Worm (Caenorhabditis elegans) whole organism, mixed stage, embryonic: ENCODE results near the gene clec-204.

Experiments
- M03D4.4 ChIP-seq: sonication (generic microtip); optimal IDR thresholded peaks from 2 replicates; lab custom pipeline; 2017; ENCODE audit warnings: mild to moderate bottlenecking, missing genetic modification characterization, missing compliant biosample characterization
- blmp-1 ChIP-seq: fragments of 150-350 bp; optimal IDR thresholded peaks from 2 replicates; lab custom pipeline; 2014; ENCODE audit warnings: missing biosample characterization, missing genetic modification characterization
- ceh-39 ChIP-seq: fragments of 150-350 bp; optimal IDR thresholded peaks from 2 replicates; lab custom pipeline; 2014; ENCODE audit warnings: missing biosample characterization, missing genetic modification characterization
- ceh-43 ChIP-seq: fragments of 200-800 bp; sonication (Bioruptor generic); optimal IDR thresholded peaks from 2 replicates; lab custom pipeline; 2018; ENCODE audit warnings: mild to moderate bottlenecking, missing genetic modification characterization, moderate library complexity, missing compliant biosample characterization
- ceh-83 ChIP-seq: fragments of 200-800 bp; sonication (Bioruptor generic); optimal IDR thresholded peaks from 2 replicates; lab custom pipeline; 2018; ENCODE audit warnings: mild to moderate bottlenecking, missing genetic modification characterization, missing compliant biosample characterization
- ces-1 ChIP-seq: fragments of 150-350 bp; optimal IDR thresholded peaks from 2 replicates; lab custom pipeline; 2014; ENCODE audit warnings: missing biosample characterization, missing genetic modification reagents, missing genetic modification characterization
- cnd-1 ChIP-seq: fragments of 200-800 bp; sonication (Bioruptor generic); optimal IDR thresholded peaks from 2 replicates; lab custom pipeline; 2018; ENCODE audit warnings: mild to moderate bottlenecking, missing genetic modification characterization, missing compliant biosample characterization
- drap-1 ChIP-seq: fragments of 200-800 bp; sonication (Bioruptor generic); optimal IDR thresholded peaks from 3 replicates; lab custom pipeline; 2018; ENCODE audit warnings: mild to moderate bottlenecking, missing genetic modification characterization, missing compliant biosample characterization
- elt-1 ChIP-seq: sonication (generic microtip); optimal IDR thresholded peaks from 2 replicates; lab custom pipeline; 2017; ENCODE audit warnings: missing genetic modification characterization, mild to moderate bottlenecking, missing compliant biosample characterization, antibody characterized with exemption, moderate library complexity, borderline replicate concordance; ENCODE audit not compliant: insufficient read depth
- elt-3 ChIP-seq: fragments of 150-350 bp; optimal IDR thresholded peaks from 2 replicates; lab custom pipeline; 2014; ENCODE audit warnings: missing biosample characterization, missing genetic modification characterization
- flh-1 ChIP-seq: fragments of 200-800 bp; sonication (Bioruptor generic); optimal IDR thresholded peaks from 2 replicates; lab custom pipeline; 2018; ENCODE audit warnings: mild to moderate bottlenecking, missing genetic modification characterization, moderate library complexity, missing compliant biosample characterization
- ham-2 ChIP-seq: fragments of 200-800 bp; sonication (Bioruptor generic); optimal IDR thresholded peaks from 2 replicates; lab custom pipeline; 2018; ENCODE audit warnings: mild to moderate bottlenecking, missing genetic modification characterization, missing compliant biosample characterization
- hlh-1 ChIP-seq: fragments of 150-350 bp; optimal IDR thresholded peaks from 2 replicates; lab custom pipeline; 2014; ENCODE audit warnings: missing biosample characterization, missing genetic modification reagents, missing genetic modification characterization
- lin-13 ChIP-seq: fragments of 150-350 bp; optimal IDR thresholded peaks from 2 replicates; lab custom pipeline; 2014; ENCODE audit warnings: missing biosample characterization, missing genetic modification characterization
- lin-32 ChIP-seq: fragments of 200-800 bp; sonication (Bioruptor generic); optimal IDR thresholded peaks from 2 replicates; lab custom pipeline; 2018; ENCODE audit warnings: mild to moderate bottlenecking, missing genetic modification characterization, missing compliant biosample characterization
- lsy-2 ChIP-seq: fragments of 150-350 bp; optimal IDR thresholded peaks from 2 replicates; lab custom pipeline; 2014; ENCODE audit warnings: missing biosample characterization, missing genetic modification characterization
- mab-5 ChIP-seq: fragments of 150-350 bp; optimal IDR thresholded peaks from 2 replicates; lab custom pipeline; 2014; ENCODE audit warnings: missing biosample characterization, missing genetic modification characterization
- mep-1 ChIP-seq: fragments of 150-350 bp; optimal IDR thresholded peaks from 2 replicates; lab custom pipeline; 2017; ENCODE audit warnings: missing biosample characterization, missing genetic modification reagents, missing genetic modification characterization, inconsistent platforms
- mls-2 ChIP-seq: sonication (generic microtip); optimal IDR thresholded peaks from 2 replicates; lab custom pipeline; 2016; ENCODE audit warnings: mild to moderate bottlenecking, missing genetic modification characterization, moderate library complexity, missing compliant biosample characterization
- nhr-12 ChIP-seq: fragments of 150-350 bp; optimal IDR thresholded peaks from 2 replicates; lab custom pipeline; 2014; ENCODE audit warnings: missing biosample characterization, missing genetic modification characterization
- nhr-237 ChIP-seq: fragments of 150-350 bp; optimal IDR thresholded peaks from 2 replicates; lab custom pipeline; 2014; ENCODE audit warnings: missing biosample characterization, missing genetic modification characterization
- nhr-28 ChIP-seq: fragments of 150-350 bp; optimal IDR thresholded peaks from 2 replicates; lab custom pipeline; 2014; ENCODE audit warnings: missing biosample characterization, missing genetic modification characterization
- nhr-76 ChIP-seq: sonication (generic microtip); optimal IDR thresholded peaks from 2 replicates; lab custom pipeline; 2017; ENCODE audit warnings: missing biosample characterization, missing genetic modification characterization
- pha-4 ChIP-seq: fragments of 150-350 bp; optimal IDR thresholded peaks from 2 replicates; lab custom pipeline; 2018; ENCODE audit warnings: missing biosample characterization, missing genetic modification reagents, missing genetic modification characterization
- sem-2 ChIP-seq: fragments of 200-800 bp; sonication (Bioruptor generic); optimal IDR thresholded peaks from 2 replicates; lab custom pipeline; 2018; ENCODE audit warnings: mild to moderate bottlenecking, missing genetic modification characterization, missing compliant biosample characterization
- sptf-1 ChIP-seq: sonication (generic microtip); optimal IDR thresholded peaks from 2 replicates; lab custom pipeline; 2017; ENCODE audit warnings: mild to moderate bottlenecking, missing genetic modification characterization, moderate library complexity, missing compliant biosample characterization
- tbx-8 ChIP-seq: fragments of 200-800 bp; sonication (Bioruptor generic); optimal IDR thresholded peaks from 2 replicates; lab custom pipeline; 2018; ENCODE audit warnings: mild to moderate bottlenecking, missing genetic modification characterization, moderate library complexity, missing compliant biosample characterization
- unc-120 ChIP-seq: sonication (generic microtip); optimal IDR thresholded peaks from 2 replicates; lab custom pipeline; 2017; ENCODE audit warnings: missing genetic modification characterization, missing compliant biosample characterization; ENCODE audit not compliant: poor library complexity, severe bottlenecking
- unc-39 ChIP-seq: fragments of 150-350 bp; optimal IDR thresholded peaks from 2 replicates; lab custom pipeline; 2014; ENCODE audit warnings: missing biosample characterization, missing genetic modification characterization
- unc-62 ChIP-seq: fragments of 150-350 bp; optimal IDR thresholded peaks from 2 replicates; lab custom pipeline; 2014; ENCODE audit warnings: missing biosample characterization, missing genetic modification reagents, missing genetic modification characterization
- zip-8 ChIP-seq: fragments of 150-350 bp; optimal IDR thresholded peaks from 2 replicates; lab custom pipeline; 2014; ENCODE audit warnings: missing biosample characterization, missing genetic modification characterization

Gene clec-204

ce11 chrV:1756856-1757255, at the start of gene clec-204:
clec-204 (plus strand) TSS chrV:1757156.
- TF ChIP-seq unc-39 (no peak), lin-13 (tag; lab: Kevin White, UChicago) (no peak), unc-62 (no peak), ceh-83 (GFP tag; lab: Kevin White, UChicago) (no peak), elt-1 (tag; lab: Kevin White, UChicago) (no peak), ceh-43 (GFP tag; lab: Kevin White, UChicago) (no peak), nhr-237 (tag; lab: Kevin White, UChicago) (no peak), lin-32 (GFP tag; lab: Kevin White, UChicago) (no peak), hlh-1 (tag; lab: Kevin White, UChicago) (no peak), nhr-12 (no peak), elt-3 (tag; lab: Kevin White, UChicago) (no peak), unc-120 (tag; lab: Kevin White, UChicago) (no peak), nhr-76 (no peak), cnd-1 (tag; lab: Kevin White, UChicago) (no peak), mls-2 (tag; lab: Kevin White, UChicago) (no peak), pha-4 (tag; lab: Kevin White, UChicago) (no peak), tbx-8 (GFP tag; lab: Kevin White, UChicago) (no peak), M03D4.4 (tag; lab: Kevin White, UChicago) (no peak)

- TF ChIP-seq M03D4.4 (tag; lab: Kevin White, UChicago) (no peak), ham-2 (GFP tag; lab: Kevin White, UChicago) (no peak), lin-13 (tag; lab: Kevin White, UChicago) (no peak), lsy-2 (no peak), mep-1 (tag; lab: Kevin White, UChicago) (no peak), ceh-83 (GFP tag; lab: Kevin White, UChicago) (no peak), flh-1 (no peak), zip-8 (tag; lab: Kevin White, UChicago) (no peak), ceh-39 (tag; lab: Kevin White, UChicago) (no peak), unc-39 (no peak)
Observed at ce11 chrV:1708441-1708840, 48.5 kb upstream of the clec-204 start, which contains the start of gene srw-99. srw-99 (plus strand) TSS chrV:1708741.

- TF ChIP-seq mls-2 (tag; lab: Kevin White, UChicago), result no peak
- no peak for TF ChIP-seq pha-4 (tag; lab: Kevin White, UChicago)
- TF ChIP-seq unc-62, result no peak
- TF ChIP-seq cnd-1 (tag; lab: Kevin White, UChicago), result no peak
- no peak for TF ChIP-seq elt-1 (tag; lab: Kevin White, UChicago)
- no peak for TF ChIP-seq sptf-1 (tag; lab: Kevin White, UChicago)
- TF ChIP-seq lin-13 (tag; lab: Kevin White, UChicago), result no peak
- TF ChIP-seq ceh-39 (tag; lab: Kevin White, UChicago), result no peak
- no peak for TF ChIP-seq nhr-28 (tag; lab: Kevin White, UChicago)
- TF ChIP-seq mep-1 (tag; lab: Kevin White, UChicago), result no peak
- no peak for TF ChIP-seq ham-2 (GFP tag; lab: Kevin White, UChicago)
- no peak for TF ChIP-seq lsy-2
- no peak for TF ChIP-seq M03D4.4 (tag; lab: Kevin White, UChicago)
- TF ChIP-seq nhr-12, result no peak
- no peak for TF ChIP-seq flh-1
- TF ChIP-seq drap-1, result no peak
- TF ChIP-seq lin-32 (GFP tag; lab: Kevin White, UChicago), result no peak
- TF ChIP-seq blmp-1, result no peak
- no peak for TF ChIP-seq sem-2 (GFP tag; lab: Kevin White, UChicago)
- TF ChIP-seq mab-5, result no peak
Observed at ce11 chrV:1710909-1711308, 46.0 kb upstream of the clec-204 start, which contains the start of gene srw-100. srw-100 (plus strand) TSS chrV:1711209.

ce11 chrV:1716892-1717291, 40.1 kb upstream of the clec-204 start, which contains the start of gene srw-103:
srw-103 (plus strand) TSS chrV:1717192.
- TF ChIP-seq lsy-2, result no peak

ce11 chrV:1718232-1718631, 38.7 kb upstream of the clec-204 start:
- TF ChIP-seq mab-5 (no peak), unc-39 (no peak), ces-1 (GFP tag; lab: Kevin White, UChicago) (no peak), mls-2 (tag; lab: Kevin White, UChicago) (no peak), ceh-39 (tag; lab: Kevin White, UChicago) (no peak), hlh-1 (tag; lab: Kevin White, UChicago) (no peak), ceh-43 (GFP tag; lab: Kevin White, UChicago) (no peak), lsy-2 (no peak)
